Worm (Caenorhabditis elegans): ENCODE data around the gene R07D5.2.

ce11 chrX:15160923-15161322, 44.5 kb upstream of the R07D5.2 start:
- TF ChIP-seq chd-7 (tag; optimal IDR thresholded peaks at IDR 0.05) (no peak), dpl-1 (GFP tag; optimal IDR thresholded peaks at IDR 0.05) (no peak), nfya-1 (tag; optimal IDR thresholded peaks at IDR 0.05; ENCODE audit: borderline replicate concordance, insufficient read depth) (no peak), K11D2.4 (GFP tag; IDR thresholded peaks at IDR 0.05) (no peak), hlh-12 (tag; optimal IDR thresholded peaks at IDR 0.05) (no peak), Y53F4B.3 (GFP tag; IDR thresholded peaks at IDR 0.05) (no peak)

All from whole organism, young adult.